Fruit fly (Drosophila melanogaster): ENCODE data around the gene CenG1A.
A peak's percentile ranks its signal among the peaks of the same experiment; 100 is the strongest.

Gene CenG1A

dm6 chr2L:13803032-13803661 is 32.2 kb upstream of the CenG1A start, which contains the start of gene CAH1:
CAH1 (plus strand) TSS chr2L:13803626.
- no peak for TF ChIP-seq CG15336 (GFP tag; IDR thresholded peaks at IDR 0.05)
- no peak for TF ChIP-seq CG11294 (GFP tag; IDR thresholded peaks at IDR 0.05)
- TF ChIP-seq eg (GFP tag; IDR thresholded peaks at IDR 0.05) = peak; percentile 33; the same call in 1 of the 3 replicates
- no peak for TF ChIP-seq Hr38 (GFP tag; optimal IDR thresholded peaks at IDR 0.05)
- no peak for TF ChIP-seq CG3919 (GFP tag; optimal IDR thresholded peaks at IDR 0.05)
- no peak for TF ChIP-seq Eip93F (GFP tag; optimal IDR thresholded peaks at IDR 0.05)
- peak; percentile 12 for TF ChIP-seq fkh (GFP tag; optimal IDR thresholded peaks at IDR 0.05)
- no peak for TF ChIP-seq fd59A (GFP tag; optimal IDR thresholded peaks at IDR 0.05)
- TF ChIP-seq CG10631 (GFP tag; optimal IDR thresholded peaks at IDR 0.05) = no peak
- no peak for TF ChIP-seq CG31627 (GFP tag; optimal IDR thresholded peaks at IDR 0.05)
- no peak for TF ChIP-seq Sox14 (GFP tag; optimal IDR thresholded peaks at IDR 0.05)
- TF ChIP-seq fd85E (GFP tag; optimal IDR thresholded peaks at IDR 0.05) = no peak

DNA sequence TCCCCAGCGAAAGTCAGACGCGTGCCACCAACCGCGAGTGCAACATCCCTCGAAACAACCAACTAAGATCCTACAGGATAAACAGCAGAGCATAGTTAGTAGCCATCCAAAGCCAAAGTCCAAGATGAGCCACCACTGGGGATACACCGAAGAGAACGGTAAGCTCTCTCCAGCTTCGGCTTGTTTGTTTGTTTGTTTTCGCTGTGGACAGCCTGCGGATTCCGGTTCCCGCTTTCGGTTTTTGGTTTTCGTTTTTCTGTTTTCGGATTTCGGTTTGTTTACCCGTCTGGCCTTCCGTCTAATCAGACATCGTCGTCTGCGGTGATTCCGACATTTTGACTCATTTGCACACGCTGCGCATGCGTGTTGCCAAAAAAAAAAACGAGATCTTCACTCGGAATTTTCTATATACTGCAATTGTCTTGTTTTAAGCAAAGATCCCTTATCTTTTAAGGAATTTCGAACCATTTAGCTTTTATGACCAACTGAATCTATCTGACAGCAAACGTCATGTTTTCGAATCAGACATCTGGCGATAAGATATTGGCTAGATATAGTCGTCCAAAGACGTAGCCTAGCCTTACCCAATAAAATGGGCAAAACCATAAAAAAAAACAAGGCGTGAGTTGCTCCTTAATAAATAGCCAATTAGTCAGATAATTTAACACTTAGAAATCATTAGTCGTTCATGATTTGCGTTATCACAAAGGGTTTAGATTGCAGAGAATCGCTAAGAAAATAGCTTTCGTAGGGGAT is 31.4 kb upstream of the CenG1A start:
- no peak for TF ChIP-seq lz (GFP tag; optimal IDR thresholded peaks at IDR 0.05)
- TF ChIP-seq CG34406 (GFP tag; optimal IDR thresholded peaks at IDR 0.05) = no peak
- no peak for TF ChIP-seq Met (GFP tag; optimal IDR thresholded peaks at IDR 0.05)
- TF ChIP-seq CG16779 (tag; optimal IDR thresholded peaks at IDR 0.05) = no peak
- TF ChIP-seq fd85E (GFP tag; optimal IDR thresholded peaks at IDR 0.05) = no peak
- no peak for TF ChIP-seq acj6 (GFP tag; optimal IDR thresholded peaks at IDR 0.05)
- peak; percentile 0 for TF ChIP-seq net (GFP tag; optimal IDR thresholded peaks at IDR 0.05)
- no peak for TF ChIP-seq svp (GFP tag)
- peak; percentile 9; the same call in 1 of the 3 replicates for TF ChIP-seq eg (GFP tag; IDR thresholded peaks at IDR 0.05)
- no peak for TF ChIP-seq dac (GFP tag; optimal IDR thresholded peaks at IDR 0.05)
- TF ChIP-seq CG6808 (GFP tag; optimal IDR thresholded peaks at IDR 0.05) = peak; percentile 10
- no peak for TF ChIP-seq CG11762 (GFP tag; optimal IDR thresholded peaks at IDR 0.05; ENCODE audit: insufficient read depth)
- TF ChIP-seq Ets21C (GFP tag; optimal IDR thresholded peaks at IDR 0.05) = no peak
- peak; percentile 41 for TF ChIP-seq CG6854 (GFP tag; optimal IDR thresholded peaks at IDR 0.05)
- TF ChIP-seq CG3032 (tag; optimal IDR thresholded peaks at IDR 0.05) = no peak
- TF ChIP-seq CG10631 (GFP tag; optimal IDR thresholded peaks at IDR 0.05) = no peak
- no peak for TF ChIP-seq Gug (GFP tag; IDR thresholded peaks at IDR 0.05)
- peak; percentile 19 for TF ChIP-seq CG6276 (GFP tag; optimal IDR thresholded peaks at IDR 0.05)
- TF ChIP-seq CG6163 (GFP tag; IDR thresholded peaks at IDR 0.05) = no peak
- no peak for TF ChIP-seq Sox102F (GFP tag; optimal IDR thresholded peaks at IDR 0.05)
- TF ChIP-seq Hr4 (GFP tag; optimal IDR thresholded peaks at IDR 0.05) = no peak
- no peak for TF ChIP-seq CG11902 (GFP tag; optimal IDR thresholded peaks at IDR 0.05)
- TF ChIP-seq fkh (GFP tag; optimal IDR thresholded peaks at IDR 0.05) = peak; percentile 28
- no peak for TF ChIP-seq CG8632 (GFP tag; optimal IDR thresholded peaks at IDR 0.05)
- no peak for TF ChIP-seq salr (GFP tag; optimal IDR thresholded peaks at IDR 0.05)
- TF ChIP-seq Lpt (GFP tag; optimal IDR thresholded peaks at IDR 0.05) = no peak
- no peak for TF ChIP-seq CG7368 (GFP tag; optimal IDR thresholded peaks at IDR 0.05)
- TF ChIP-seq CG9139 (GFP tag; optimal IDR thresholded peaks at IDR 0.05) = no peak
- no peak for TF ChIP-seq CG15336 (GFP tag; IDR thresholded peaks at IDR 0.05)
- TF ChIP-seq CG10669 (GFP tag; optimal IDR thresholded peaks at IDR 0.05) = no peak
- peak; percentile 38 for TF ChIP-seq vri (GFP tag; optimal IDR thresholded peaks at IDR 0.05)
- TF ChIP-seq Sox14 (GFP tag; optimal IDR thresholded peaks at IDR 0.05) = no peak
- no peak for TF ChIP-seq Eip93F (GFP tag; optimal IDR thresholded peaks at IDR 0.05)
- peak in 1 of 2 experiments; percentile 16 for TF ChIP-seq ss (GFP tag; optimal IDR thresholded peaks at IDR 0.05)
- TF ChIP-seq CG31627 (GFP tag; optimal IDR thresholded peaks at IDR 0.05) = no peak
- peak; percentile 53 for TF ChIP-seq Eip78C (GFP tag)
- peak; percentile 28 for TF ChIP-seq Blimp-1 (GFP tag; optimal IDR thresholded peaks at IDR 0.05)
- no peak for TF ChIP-seq fd59A (GFP tag; optimal IDR thresholded peaks at IDR 0.05)

All from whole organism, prepupa.